In the genomic region with DNA sequence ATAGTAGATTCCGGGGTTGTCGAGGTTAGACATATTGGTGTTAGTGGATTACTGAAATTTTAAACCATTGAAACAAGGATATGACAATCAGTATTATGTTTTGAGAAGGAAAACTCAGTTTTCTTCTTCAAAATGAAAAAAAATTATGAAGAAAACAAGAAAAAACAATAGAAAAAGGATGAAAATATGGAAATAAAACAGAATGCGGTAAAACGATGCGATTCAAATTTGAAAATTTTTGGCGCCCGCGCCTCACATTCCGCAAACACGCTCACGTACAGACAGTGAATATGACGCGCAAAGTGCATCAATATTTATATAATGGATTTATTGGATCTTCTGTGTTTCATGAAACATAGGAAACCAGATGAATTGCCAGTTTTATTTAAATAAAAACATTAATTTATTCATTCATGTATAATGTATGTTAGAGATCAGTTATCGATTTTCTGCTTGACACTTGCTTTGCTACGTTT, we compare ENCODE assay signal across 6 worm cellular contexts.
TF ChIP-seq lines count a peak whose summit lies in the region.

Gene mcm-5, minus strand, starts transcription at position 51 of the 476 bp plus-strand sequence.

TF ChIP-seq in whole organism, L1 larva, 84 proteins besides CTCF, POLR2A, EP300 and RAD21 (continued from another document and continues in another):
- TF ChIP-seq aly-2 (tag; optimal IDR thresholded peaks at IDR 0.05; lab: Kevin White, UChicago) (no peak), xbp-1 (tag; optimal IDR thresholded peaks at IDR 0.05; lab: Kevin White, UChicago) (peak; percentile 42), nhr-85 (tag; lab: Kevin White, UChicago) (peak; percentile 65), snu-23 (GFP tag; optimal IDR thresholded peaks at IDR 0.05; lab: Kevin White, UChicago) (peak; percentile 65), ceh-8 (GFP tag; optimal IDR thresholded peaks at IDR 0.05; lab: Kevin White, UChicago) (no peak), nhr-71 (tag; optimal IDR thresholded peaks at IDR 0.05; lab: Kevin White, UChicago) (peak; percentile 46), egl-13 (tag; optimal IDR thresholded peaks at IDR 0.05; lab: Kevin White, UChicago) (no peak), C16A3.4 (tag; optimal IDR thresholded peaks at IDR 0.05; lab: Kevin White, UChicago) (peak; percentile 36), vab-15 (tag; optimal IDR thresholded peaks at IDR 0.05; lab: Kevin White, UChicago) (no peak), mef-2 (tag; optimal IDR thresholded peaks at IDR 0.05; lab: Kevin White, UChicago) (no peak), pag-3 (tag; optimal IDR thresholded peaks at IDR 0.05; lab: Kevin White, UChicago; ENCODE audit: borderline replicate concordance, insufficient read depth) (no peak), isw-1 (GFP tag; IDR thresholded peaks at IDR 0.05; lab: Robert Waterston, UW) (no peak), rnt-1 (tag; optimal IDR thresholded peaks at IDR 0.05; lab: Kevin White, UChicago) (no peak), hlh-4 (tag; optimal IDR thresholded peaks at IDR 0.05; lab: Kevin White, UChicago) (no peak), ceh-88 (GFP tag; IDR thresholded peaks at IDR 0.05; lab: Robert Waterston, UW) (no peak), unc-130 (tag; optimal IDR thresholded peaks at IDR 0.05; lab: Kevin White, UChicago) (peak; percentile 77), swsn-7 (tag; optimal IDR thresholded peaks at IDR 0.05; lab: Kevin White, UChicago) (peak; percentile 34), ceh-82 (tag; optimal IDR thresholded peaks at IDR 0.05; lab: Kevin White, UChicago) (peak in 1 of 3 experiments; percentile 9), mdl-1 (tag; optimal IDR thresholded peaks at IDR 0.05; lab: Kevin White, UChicago) (no peak), dsc-1 (tag; optimal IDR thresholded peaks at IDR 0.05; lab: Kevin White, UChicago) (no peak), lsy-2 (tag; optimal IDR thresholded peaks at IDR 0.05; lab: Kevin White, UChicago) (peak; percentile 54 to 75)

TF ChIP-seq in whole organism, L3 larva, 47 proteins besides CTCF, POLR2A, EP300 and RAD21 (continued from another document):
- TF ChIP-seq ceh-16 (tag; optimal IDR thresholded peaks at IDR 0.05; lab: Kevin White, UChicago) (no peak), mdl-1 (tag; optimal IDR thresholded peaks at IDR 0.05; lab: Kevin White, UChicago) (no peak), elt-2 (tag; optimal IDR thresholded peaks at IDR 0.05; lab: Kevin White, UChicago) (no peak), egl-5 (tag; optimal IDR thresholded peaks at IDR 0.05; lab: Kevin White, UChicago) (no peak), lsy-12 (tag; optimal IDR thresholded peaks at IDR 0.05; lab: Kevin White, UChicago) (no peak), hmg-11 (tag; optimal IDR thresholded peaks at IDR 0.05; lab: Kevin White, UChicago) (peak; percentile 50), mml-1 (tag; optimal IDR thresholded peaks at IDR 0.05; lab: Kevin White, UChicago) (no peak), fkh-10 (GFP tag; optimal IDR thresholded peaks at IDR 0.05; lab: Kevin White, UChicago) (no peak), daf-12 (tag; optimal IDR thresholded peaks at IDR 0.05; lab: Kevin White, UChicago) (no peak), nfya-1 (tag; optimal IDR thresholded peaks at IDR 0.05; lab: Kevin White, UChicago; ENCODE audit: insufficient read depth) (peak; percentile 56), nhr-25 (tag; optimal IDR thresholded peaks at IDR 0.05; lab: Kevin White, UChicago) (peak; percentile 36), eor-1 (tag; optimal IDR thresholded peaks at IDR 0.05; lab: Kevin White, UChicago) (no peak)

TF ChIP-seq in whole organism, L4 larva, 104 proteins besides CTCF, POLR2A, EP300 and RAD21 (continued from another document):
- TF ChIP-seq dve-1 (tag; optimal IDR thresholded peaks at IDR 0.05; lab: Kevin White, UChicago; ENCODE audit: insufficient read depth) (no peak), lin-15B (tag; optimal IDR thresholded peaks at IDR 0.05; lab: Kevin White, UChicago) (no peak)

TF ChIP-seq in whole organism, late embryonic, 69 proteins besides CTCF, POLR2A, EP300 and RAD21 (continued from another document):
- no peak for TF ChIP-seq unc-55 (GFP tag; optimal IDR thresholded peaks at IDR 0.05; lab: Kevin White, UChicago)

TF ChIP-seq in whole organism, mixed stage, embryonic, 35 proteins besides CTCF, POLR2A, EP300 and RAD21 (continued from another document):
- TF ChIP-seq nhr-76 (tag; optimal IDR thresholded peaks at IDR 0.05; lab: Kevin White, UChicago) (no peak), ceh-83 (GFP tag; optimal IDR thresholded peaks at IDR 0.05; lab: Kevin White, UChicago) (no peak), unc-120 (tag; optimal IDR thresholded peaks at IDR 0.05; lab: Kevin White, UChicago; ENCODE audit: poor library complexity, severe bottlenecking) (no peak), nhr-28 (tag; optimal IDR thresholded peaks at IDR 0.05; lab: Kevin White, UChicago) (no peak), lsy-2 (tag; optimal IDR thresholded peaks at IDR 0.05; lab: Kevin White, UChicago) (peak; percentile 30), nhr-2 (tag; optimal IDR thresholded peaks at IDR 0.05; lab: Kevin White, UChicago) (no peak), zip-8 (tag; optimal IDR thresholded peaks at IDR 0.05; lab: Kevin White, UChicago) (no peak), ceh-43 (GFP tag; optimal IDR thresholded peaks at IDR 0.05; lab: Kevin White, UChicago) (no peak), M03D4.4 (tag; optimal IDR thresholded peaks at IDR 0.05; lab: Kevin White, UChicago) (no peak), mls-2 (tag; optimal IDR thresholded peaks at IDR 0.05; lab: Kevin White, UChicago) (no peak), snpc-4 (tag; optimal IDR thresholded peaks at IDR 0.05; lab: Kevin White, UChicago) (no peak), mab-5 (tag; optimal IDR thresholded peaks at IDR 0.05; lab: Kevin White, UChicago) (no peak), sptf-1 (tag; optimal IDR thresholded peaks at IDR 0.05; lab: Kevin White, UChicago) (no peak), tbx-8 (GFP tag; optimal IDR thresholded peaks at IDR 0.05; lab: Kevin White, UChicago) (no peak), ztf-11 (tag; optimal IDR thresholded peaks at IDR 0.05; lab: Kevin White, UChicago) (no peak), elt-3 (tag; optimal IDR thresholded peaks at IDR 0.05; lab: Kevin White, UChicago) (no peak), ces-1 (GFP tag; optimal IDR thresholded peaks at IDR 0.05; lab: Kevin White, UChicago) (peak; percentile 56), unc-62 (GFP tag; optimal IDR thresholded peaks at IDR 0.05; lab: Kevin White, UChicago) (no peak)

TF ChIP-seq in whole organism, young adult, 124 proteins besides CTCF, POLR2A, EP300 and RAD21 (continued from another document):
- TF ChIP-seq F33H1.4 (GFP tag; IDR thresholded peaks at IDR 0.05; lab: Robert Waterston, UW) (peak; percentile 60), him-1 (tag; optimal IDR thresholded peaks at IDR 0.05; lab: Kevin White, UChicago) (peak; percentile 49), madf-6 (GFP tag; IDR thresholded peaks at IDR 0.05; lab: Robert Waterston, UW) (peak; percentile 93), B0019.2 (GFP tag; conservative IDR thresholded peaks at IDR 0.05; lab: Robert Waterston, UW) (0 out of 2 replicates have a peak, but pooled peaks have one; percentile 21), D2030.7 (GFP tag; IDR thresholded peaks at IDR 0.05; lab: Robert Waterston, UW) (peak; percentile 74; the same call in 1 of the 2 replicates), ceh-91 (GFP tag; IDR thresholded peaks at IDR 0.05; lab: Robert Waterston, UW) (peak; percentile 70), snpc-3.4 (tag; optimal IDR thresholded peaks at IDR 0.05; lab: Kevin White, UChicago) (peak; percentile 59), lin-35 (GFP tag; optimal IDR thresholded peaks at IDR 0.05; lab: Kevin White, UChicago) (peak in 1 of 3 experiments; percentile 45), snpc-1.3 (tag; optimal IDR thresholded peaks at IDR 0.05; lab: Kevin White, UChicago; ENCODE audit: insufficient read depth) (peak; percentile 56)
